Fruit fly (Drosophila melanogaster) whole organism: Measurements from ENCODE around the gene Set8.

ENCODE experiments used
- CG8478 ChIP-seq: fragments of >200 bp; optimal IDR thresholded peaks from 2 replicates; lab custom pipeline; 2018; ENCODE audit warnings: inconsistent platforms
- Dll ChIP-seq: fragments of >200 bp; optimal IDR thresholded peaks from 2 replicates; lab custom pipeline; 2017
- EcR ChIP-seq, 2 experiments: fragments of >200 bp; optimal IDR thresholded peaks; 2 replicates each; lab custom pipeline; 2017; ENCODE audit warnings: missing biosample characterization in 2 of 2, missing genetic modification characterization in 2 of 2, missing genetic modification reagents in 2 of 2
- pan ChIP-seq: fragments of >200 bp; optimal IDR thresholded peaks from 2 replicates; lab custom pipeline; 2017
- psq ChIP-seq: fragments of >200 bp; optimal IDR thresholded peaks from 2 replicates; lab custom pipeline; 2017
- usp ChIP-seq: fragments of >200 bp; optimal IDR thresholded peaks from 2 replicates; lab custom pipeline; 2017; ENCODE audit warnings: missing biosample characterization, missing genetic modification characterization, mixed read lengths

The Set8 gene

dm6 chr3R:14284422-14284760, 31.4 kb upstream of the Set8 start:
- TF ChIP-seq usp (GFP tag; lab: Kevin White, UChicago) (no peak), CG8478 (lab: Kevin White, UChicago) (no peak), EcR (GFP tag; optimal IDR thresholded peaks at IDR 0.05; lab: Kevin White, UChicago) (no peak), pan (lab: Kevin White, UChicago) (no peak), Dll (lab: Kevin White, UChicago) (no peak), psq (lab: Kevin White, UChicago) (no peak)

- TF ChIP-seq CG8478 (lab: Kevin White, UChicago) (no peak), usp (GFP tag; lab: Kevin White, UChicago) (no peak), Dll (lab: Kevin White, UChicago) (no peak), pan (lab: Kevin White, UChicago) (no peak)
Measured at dm6 chr3R:14285059-14285953, 30.5 kb upstream of the Set8 start.

- TF ChIP-seq usp (GFP tag; lab: Kevin White, UChicago) (no peak), EcR (GFP tag; optimal IDR thresholded peaks at IDR 0.05; lab: Kevin White, UChicago) (no peak), psq (lab: Kevin White, UChicago) (no peak), pan (lab: Kevin White, UChicago) (no peak), CG8478 (lab: Kevin White, UChicago) (no peak)
Measured at dm6 chr3R:14286320-14287190, 29.3 kb upstream of the Set8 start, which contains the start of gene trx. Gene trx (minus strand): TSS chr3R:14286903.

DNA sequence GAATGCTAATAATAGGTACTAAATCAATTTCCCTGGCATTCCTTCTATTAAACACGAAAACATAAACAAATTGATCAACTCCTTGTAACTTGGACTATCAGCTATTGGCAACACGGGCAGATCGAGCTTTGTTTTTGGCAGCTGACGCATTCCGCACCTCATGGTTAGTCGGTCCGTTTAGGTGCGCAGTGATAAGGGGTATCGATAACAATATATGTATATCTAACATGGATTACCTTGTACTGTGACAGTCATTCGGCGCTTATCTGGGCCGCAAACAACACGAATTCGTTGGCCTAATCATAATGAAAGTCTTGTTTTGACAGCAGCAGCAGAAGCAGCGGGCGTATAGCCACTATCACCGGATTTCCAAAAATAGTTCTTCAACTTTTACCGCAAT, 27.9 kb upstream of the Set8 start:
- TF ChIP-seq EcR (GFP tag; optimal IDR thresholded peaks at IDR 0.05; lab: Kevin White, UChicago) = no peak
- TF ChIP-seq Dll (lab: Kevin White, UChicago) = no peak
- no peak for TF ChIP-seq pan (lab: Kevin White, UChicago)
- no peak for TF ChIP-seq usp (GFP tag; lab: Kevin White, UChicago)
- no peak for TF ChIP-seq psq (lab: Kevin White, UChicago)
- no peak for TF ChIP-seq CG8478 (lab: Kevin White, UChicago)

- no peak for TF ChIP-seq psq (lab: Kevin White, UChicago)
Measured at dm6 chr3R:14288669-14289383, 27.0 kb upstream of the Set8 start, which contains the start of gene red. Gene red (plus strand): TSS chr3R:14289071.

DNA sequence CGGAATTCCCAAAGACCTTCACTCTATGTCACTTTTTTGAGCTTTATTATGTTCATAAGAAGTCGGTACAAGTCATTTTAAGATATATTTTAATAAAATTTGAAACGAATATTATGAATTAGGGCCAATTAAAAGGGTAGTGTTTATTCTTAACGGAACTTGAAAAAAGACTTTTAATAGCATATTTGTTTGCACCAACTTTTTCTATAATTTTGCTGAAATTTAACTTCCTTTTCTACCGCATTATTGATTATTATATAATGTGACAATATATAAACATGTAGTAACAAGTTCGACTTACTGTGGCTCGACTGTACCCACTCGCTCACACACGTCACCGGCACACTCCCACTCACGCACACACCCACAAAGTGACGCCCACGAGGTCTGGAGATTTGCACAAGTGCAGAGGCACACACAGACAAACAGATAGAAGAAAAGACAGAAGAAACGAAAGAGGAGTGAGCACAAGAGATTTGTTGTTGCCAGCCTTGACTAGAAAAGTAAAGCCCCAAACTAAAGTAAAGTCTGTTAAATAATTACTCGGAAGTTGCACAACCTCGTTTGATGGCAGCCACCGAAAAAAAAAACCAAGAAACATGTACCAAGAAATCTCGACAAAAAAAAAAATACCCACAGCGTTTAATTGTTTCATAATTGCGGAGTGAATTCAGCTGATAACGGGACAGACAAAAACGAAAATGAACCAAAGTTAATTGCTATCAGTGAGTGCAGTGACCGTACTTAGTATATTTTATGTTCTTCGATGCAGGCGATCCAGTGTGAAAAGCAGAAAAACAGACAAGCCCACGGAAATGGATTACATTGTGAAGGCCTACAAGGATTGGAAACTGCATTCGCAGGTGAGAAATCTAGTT, 25.6 kb upstream of the Set8 start:
- TF ChIP-seq CG8478 (lab: Kevin White, UChicago) (no peak), usp (GFP tag; lab: Kevin White, UChicago) (no peak), psq (lab: Kevin White, UChicago) (no peak), EcR (GFP tag; optimal IDR thresholded peaks at IDR 0.05; lab: Kevin White, UChicago) (no peak), pan (lab: Kevin White, UChicago) (no peak), Dll (lab: Kevin White, UChicago) (no peak)

dm6 chr3R:14291431-14291830, 24.4 kb upstream of the Set8 start:
- no peak for TF ChIP-seq psq (lab: Kevin White, UChicago)
- no peak for TF ChIP-seq Dll (lab: Kevin White, UChicago)
- no peak for TF ChIP-seq pan (lab: Kevin White, UChicago)
- no peak for TF ChIP-seq usp (GFP tag; lab: Kevin White, UChicago)

DNA sequence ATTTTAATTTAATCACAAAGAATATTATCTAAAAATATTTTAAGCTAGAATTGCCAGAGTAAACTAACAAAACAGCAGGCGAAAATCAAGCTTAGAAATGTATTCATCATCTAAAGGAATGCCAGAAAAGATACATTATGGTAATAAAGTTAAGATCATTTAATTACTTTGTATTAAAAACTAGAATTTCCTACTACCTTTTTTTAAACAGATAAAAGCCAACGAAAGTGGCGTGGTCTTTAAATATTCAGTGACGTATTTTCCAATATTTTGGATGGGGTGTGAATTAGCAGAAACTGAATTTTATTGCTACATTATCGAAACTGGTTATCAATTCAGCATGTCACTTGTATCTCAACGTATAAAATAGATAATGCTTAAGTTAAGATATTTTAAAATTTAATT, 23.5 kb upstream of the Set8 start:
- no peak for TF ChIP-seq usp (GFP tag; lab: Kevin White, UChicago)
- TF ChIP-seq EcR (GFP tag; optimal IDR thresholded peaks at IDR 0.05; lab: Kevin White, UChicago) = no peak
- TF ChIP-seq CG8478 (lab: Kevin White, UChicago) = no peak
- TF ChIP-seq psq (lab: Kevin White, UChicago) = no peak
- TF ChIP-seq Dll (lab: Kevin White, UChicago) = no peak
- no peak for TF ChIP-seq pan (lab: Kevin White, UChicago)

- TF ChIP-seq Dll (lab: Kevin White, UChicago) = no peak
- TF ChIP-seq usp (GFP tag; lab: Kevin White, UChicago) = no peak
- no peak for TF ChIP-seq psq (lab: Kevin White, UChicago)
- no peak for TF ChIP-seq CG8478 (lab: Kevin White, UChicago)
- TF ChIP-seq pan (lab: Kevin White, UChicago) = no peak
- TF ChIP-seq EcR (GFP tag; optimal IDR thresholded peaks at IDR 0.05; lab: Kevin White, UChicago) = no peak
Measured at dm6 chr3R:14294397-14295018, 21.3 kb upstream of the Set8 start.

dm6 chr3R:14296126-14296525, 19.7 kb upstream of the Set8 start:
- no peak for TF ChIP-seq psq (lab: Kevin White, UChicago)
